Fruit fly (Drosophila melanogaster) whole organism, prepupa: ENCODE measurements around the gene CG42784.

Experiments used
- CG10669 ChIP-seq: fragments of 200-800 bp; sonication (Bioruptor generic); optimal IDR thresholded peaks from 3 replicates; lab custom pipeline; 2018; ENCODE audit warnings: missing biosample characterization, mild to moderate bottlenecking, missing genetic modification characterization, moderate library complexity
- CG11762 ChIP-seq: fragments of 200-800 bp; sonication (Bioruptor generic); optimal IDR thresholded peaks from 3 replicates; lab custom pipeline; 2016; ENCODE audit warnings: missing biosample characterization, missing genetic modification characterization; ENCODE audit not compliant: insufficient read depth
- CG15336 ChIP-seq: fragments of 200-800 bp; sonication (Bioruptor generic); IDR thresholded peaks from 2 replicates; pipeline ENCODE4 v1.3.6; 2022; ENCODE audit warnings: missing biosample characterization, missing genetic modification characterization
- CG16779 ChIP-seq: fragments of 200-800 bp; sonication (Bioruptor generic); optimal IDR thresholded peaks from 3 replicates; lab custom pipeline; 2017; ENCODE audit warnings: missing biosample characterization, mild to moderate bottlenecking, missing genetic modification characterization
- CG3032 ChIP-seq: fragments of 200-800 bp; optimal IDR thresholded peaks from 2 replicates; lab custom pipeline; 2019; ENCODE audit warnings: missing biosample characterization, mild to moderate bottlenecking, missing genetic modification characterization, moderate library complexity
- CG31627 ChIP-seq: fragments of 200-800 bp; sonication (Bioruptor generic); optimal IDR thresholded peaks from 3 replicates; lab custom pipeline; 2016; ENCODE audit warnings: missing biosample characterization, missing genetic modification characterization
- CG32006 ChIP-seq: fragments of 200-800 bp; sonication (Bioruptor generic); optimal IDR thresholded peaks from 3 replicates; lab custom pipeline; 2017; ENCODE audit warnings: missing biosample characterization, mild to moderate bottlenecking, missing genetic modification characterization
- CG34406 ChIP-seq: fragments of 200-800 bp; sonication (Bioruptor generic); optimal IDR thresholded peaks from 3 replicates; lab custom pipeline; 2016; ENCODE audit warnings: missing biosample characterization, missing genetic modification characterization
- CG3919 ChIP-seq: fragments of 200-800 bp; sonication (Bioruptor generic); optimal IDR thresholded peaks from 3 replicates; lab custom pipeline; 2016; ENCODE audit warnings: missing biosample characterization, missing genetic modification characterization
- CG6276 ChIP-seq: fragments of 200-800 bp; sonication (Bioruptor generic); optimal IDR thresholded peaks from 2 replicates; lab custom pipeline; 2017; ENCODE audit warnings: missing biosample characterization, mild to moderate bottlenecking, missing genetic modification characterization
- CG6808 ChIP-seq: fragments of 200-800 bp; sonication (Bioruptor generic); optimal IDR thresholded peaks from 3 replicates; lab custom pipeline; 2017; ENCODE audit warnings: missing biosample characterization, missing genetic modification characterization, mild to moderate bottlenecking, moderate library complexity, missing genetic modification reagents
- CG8632 ChIP-seq: fragments of 200-800 bp; sonication (Bioruptor generic); optimal IDR thresholded peaks from 3 replicates; lab custom pipeline; 2016; ENCODE audit warnings: missing biosample characterization, missing genetic modification characterization
- Eip78C ChIP-seq: fragments of 200-800 bp; sonication (Bioruptor generic); peaks from one replicate; lab custom pipeline; 2016; ENCODE audit warnings: missing biosample characterization, missing genetic modification characterization
- Eip93F ChIP-seq: fragments of 200-800 bp; sonication (Bioruptor generic); optimal IDR thresholded peaks from 2 replicates; lab custom pipeline; 2016; ENCODE audit warnings: missing biosample characterization, mild to moderate bottlenecking, missing genetic modification characterization
- Ets21C ChIP-seq: fragments of 200-800 bp; sonication (Bioruptor generic); optimal IDR thresholded peaks from 3 replicates; lab custom pipeline; 2016; ENCODE audit warnings: missing biosample characterization, missing genetic modification characterization
- Ets96B ChIP-seq: fragments of 200-800 bp; optimal IDR thresholded peaks from 2 replicates; lab custom pipeline; 2019; ENCODE audit warnings: missing biosample characterization, mild to moderate bottlenecking, missing genetic modification characterization, moderate library complexity
- Gug ChIP-seq: fragments of 200-800 bp; sonication (Bioruptor generic); IDR thresholded peaks from 2 replicates; pipeline ENCODE4 v1.3.6; 2022; ENCODE audit warnings: missing biosample characterization, missing genetic modification characterization
- Hr39 ChIP-seq: fragments of 200-800 bp; sonication (Bioruptor generic); optimal IDR thresholded peaks from 2 replicates; lab custom pipeline; 2016; ENCODE audit warnings: missing biosample characterization, missing genetic modification characterization
- Lpt ChIP-seq: fragments of 200-800 bp; sonication (Bioruptor generic); optimal IDR thresholded peaks from 3 replicates; lab custom pipeline; 2016; ENCODE audit warnings: missing biosample characterization, missing genetic modification characterization
- Met ChIP-seq: fragments of 200-800 bp; sonication (Bioruptor generic); optimal IDR thresholded peaks from 3 replicates; lab custom pipeline; 2016; ENCODE audit warnings: missing biosample characterization, missing genetic modification characterization
- OdsH ChIP-seq: fragments of 200-800 bp; sonication (Bioruptor generic); optimal IDR thresholded peaks from 3 replicates; lab custom pipeline; 2016; ENCODE audit warnings: missing biosample characterization, missing genetic modification characterization
- Smox ChIP-seq: fragments of 200-800 bp; sonication (Bioruptor generic); optimal IDR thresholded peaks from 3 replicates; lab custom pipeline; 2016; ENCODE audit warnings: missing biosample characterization, missing genetic modification characterization
- Sox102F ChIP-seq: fragments of 200-800 bp; sonication (Bioruptor generic); optimal IDR thresholded peaks from 2 replicates; lab custom pipeline; 2016; ENCODE audit warnings: missing biosample characterization, mild to moderate bottlenecking, missing genetic modification characterization
- achi ChIP-seq: fragments of 200-800 bp; sonication (Bioruptor generic); optimal IDR thresholded peaks from 3 replicates; lab custom pipeline; 2016; ENCODE audit warnings: missing biosample characterization, missing genetic modification characterization
- acj6 ChIP-seq: fragments of 200-800 bp; sonication (Bioruptor generic); optimal IDR thresholded peaks from 3 replicates; lab custom pipeline; 2016; ENCODE audit warnings: missing biosample characterization, missing genetic modification characterization
- cyc ChIP-seq: fragments of 200-800 bp; sonication (Bioruptor generic); optimal IDR thresholded peaks from 3 replicates; lab custom pipeline; 2016; ENCODE audit warnings: missing biosample characterization, missing genetic modification characterization
- eg ChIP-seq: fragments of 200-800 bp; sonication (Bioruptor generic); IDR thresholded peaks from 3 replicates; pipeline ENCODE4 v1.3.6; 2022; ENCODE audit warnings: missing biosample characterization, missing genetic modification characterization
- esn ChIP-seq: fragments of 200-800 bp; sonication (Bioruptor generic); optimal IDR thresholded peaks from 2 replicates; lab custom pipeline; 2016; ENCODE audit warnings: missing biosample characterization, mild to moderate bottlenecking, missing genetic modification characterization, moderate library complexity
- fd59A ChIP-seq: fragments of 200-800 bp; sonication (Bioruptor generic); optimal IDR thresholded peaks from 2 replicates; lab custom pipeline; 2017; ENCODE audit warnings: missing biosample characterization, mild to moderate bottlenecking, missing genetic modification characterization, missing genetic modification reagents
- lz ChIP-seq: fragments of 200-800 bp; sonication (Bioruptor generic); optimal IDR thresholded peaks from 3 replicates; lab custom pipeline; 2016; ENCODE audit warnings: missing biosample characterization, missing genetic modification characterization
- net ChIP-seq: fragments of 200-800 bp; sonication (Bioruptor generic); optimal IDR thresholded peaks from 3 replicates; lab custom pipeline; 2016; ENCODE audit warnings: missing biosample characterization, missing genetic modification characterization
- ss ChIP-seq, 2 experiments: fragments of 200-800 bp; sonication (Bioruptor generic); optimal IDR thresholded peaks; 2 replicates in 1 of 2; 3 replicates in 1 of 2; lab custom pipeline; 2017 to 2018; ENCODE audit warnings: mild to moderate bottlenecking in 2 of 2, missing biosample characterization in 2 of 2, missing genetic modification characterization in 2 of 2, moderate library complexity in 1 of 2
- svp ChIP-seq: fragments of 200-800 bp; sonication (Bioruptor generic); peaks from one replicate; lab custom pipeline; 2016; ENCODE audit warnings: missing biosample characterization, missing genetic modification characterization
- topi ChIP-seq: fragments of 200-800 bp; sonication (Bioruptor generic); optimal IDR thresholded peaks from 3 replicates; lab custom pipeline; 2016; ENCODE audit warnings: missing biosample characterization, missing genetic modification characterization
- vri ChIP-seq: fragments of 200-800 bp; sonication (Bioruptor generic); optimal IDR thresholded peaks from 3 replicates; lab custom pipeline; 2016; ENCODE audit warnings: missing biosample characterization, mild to moderate bottlenecking, missing genetic modification characterization

The CG42784 gene

DNA sequence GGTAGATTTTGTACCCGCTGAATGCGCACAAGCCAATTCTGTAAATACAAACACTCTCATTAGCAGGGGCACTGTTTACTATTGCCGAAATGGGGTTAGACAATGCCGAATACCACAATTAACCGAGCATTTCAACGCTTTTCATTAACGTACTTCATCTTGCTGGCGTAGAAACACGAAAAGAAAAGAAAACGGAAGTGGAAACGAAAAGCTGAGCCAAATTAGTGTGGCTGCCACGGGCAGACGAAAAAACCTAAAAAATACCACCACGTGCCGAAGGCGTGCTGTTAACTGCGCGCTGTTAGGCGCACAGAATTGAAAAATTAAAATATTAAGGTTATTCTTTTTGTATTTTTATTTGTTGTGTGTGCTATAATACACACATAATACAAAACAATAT, 20.3 kb upstream of the CG42784 start, which contains the start of gene RpL24 (continued):
- TF ChIP-seq CG31627 (GFP tag; lab: Kevin White, UChicago) (peak; percentile 79), ss (GFP tag; optimal IDR thresholded peaks at IDR 0.05; lab: Kevin White, UChicago) (peak; percentile 84 to 92), eg (GFP tag; lab: Robert Waterston, UW) (peak; percentile 92), achi (GFP tag; lab: Kevin White, UChicago) (peak; percentile 83), net (peak; percentile 95), CG6276 (GFP tag; lab: Kevin White, UChicago) (peak; percentile 58), CG34406 (GFP tag; lab: Kevin White, UChicago) (peak; percentile 86), Smox (GFP tag; lab: Kevin White, UChicago) (peak; percentile 82), Gug (peak; percentile 45; the same call in 1 of the 2 replicates), CG32006 (GFP tag; lab: Kevin White, UChicago) (peak; percentile 41), vri (peak; percentile 92), CG6808 (peak; percentile 78), fd59A (GFP tag; lab: Kevin White, UChicago) (peak; percentile 61), CG3919 (GFP tag; lab: Kevin White, UChicago) (peak; percentile 95)

- no peak for TF ChIP-seq CG32006 (GFP tag; lab: Kevin White, UChicago)
- no peak for TF ChIP-seq CG34406 (GFP tag; lab: Kevin White, UChicago)
- no peak for TF ChIP-seq Lpt (GFP tag; lab: Kevin White, UChicago)
Measured at dm6 chr2L:13396084-13396483, 19.1 kb upstream of the CG42784 start, which contains the start of gene CG16957. TSS of gene CG16957 (minus strand) at chr2L:13396184.

dm6 chr2L:13397393-13397792, 17.8 kb upstream of the CG42784 start:
- no peak for TF ChIP-seq CG15336 (GFP tag; lab: Robert Waterston, UW)
- no peak for TF ChIP-seq OdsH
- TF ChIP-seq Ets96B (tag; lab: Kevin White, UChicago), result no peak
- no peak for TF ChIP-seq svp (GFP tag; lab: Kevin White, UChicago)
- TF ChIP-seq Sox102F, result no peak

dm6 chr2L:13398614-13399161, 16.5 kb upstream of the CG42784 start, which contains the start of the genes CG10859 and CG7110:
TSS of gene CG10859 (minus strand) at chr2L:13398664.
TSS of gene CG7110 (plus strand) at chr2L:13398991.
- peak; percentile 12 for TF ChIP-seq CG3032 (tag; lab: Kevin White, UChicago)
- TF ChIP-seq ss (GFP tag; optimal IDR thresholded peaks at IDR 0.05; lab: Kevin White, UChicago), result peak in 1 of 2 experiments; percentile 40
- TF ChIP-seq CG8632, result peak; percentile 3
- TF ChIP-seq lz, result peak; percentile 25
- no peak for TF ChIP-seq acj6
- peak; percentile 10 for TF ChIP-seq CG10669
- no peak for TF ChIP-seq CG11762 (GFP tag; lab: Kevin White, UChicago)
- TF ChIP-seq topi (GFP tag; lab: Kevin White, UChicago), result peak; percentile 27
- no peak for TF ChIP-seq Ets96B (tag; lab: Kevin White, UChicago)
- TF ChIP-seq CG16779, result no peak
- TF ChIP-seq Eip78C, result peak; percentile 83
- TF ChIP-seq CG34406 (GFP tag; lab: Kevin White, UChicago), result peak; percentile 25
- peak; percentile 26 for TF ChIP-seq CG3919 (GFP tag; lab: Kevin White, UChicago)
- TF ChIP-seq OdsH, result peak; percentile 19
- TF ChIP-seq Eip93F (GFP tag; lab: Kevin White, UChicago), result no peak
- no peak for TF ChIP-seq Ets21C (GFP tag; lab: Kevin White, UChicago)
- no peak for TF ChIP-seq vri
- peak; percentile 2 for TF ChIP-seq cyc (GFP tag; lab: Kevin White, UChicago)
- peak; percentile 33 for TF ChIP-seq Met (GFP tag; lab: Kevin White, UChicago)
- TF ChIP-seq esn, result peak; percentile 27
- peak; percentile 12 for TF ChIP-seq Sox102F
- TF ChIP-seq Hr39 (GFP tag; lab: Kevin White, UChicago), result no peak
